Fruit fly (Drosophila melanogaster) whole organism, larva: Measurements from ENCODE around the gene CG14332.

Experiments used
- noc ChIP-seq: fragments of 200-800 bp; sonication (Bioruptor generic); optimal IDR thresholded peaks from 3 replicates; lab custom pipeline; 2019; ENCODE audit warnings: missing biosample characterization, mild to moderate bottlenecking, missing genetic modification characterization, moderate library complexity

Gene CG14332

DNA sequence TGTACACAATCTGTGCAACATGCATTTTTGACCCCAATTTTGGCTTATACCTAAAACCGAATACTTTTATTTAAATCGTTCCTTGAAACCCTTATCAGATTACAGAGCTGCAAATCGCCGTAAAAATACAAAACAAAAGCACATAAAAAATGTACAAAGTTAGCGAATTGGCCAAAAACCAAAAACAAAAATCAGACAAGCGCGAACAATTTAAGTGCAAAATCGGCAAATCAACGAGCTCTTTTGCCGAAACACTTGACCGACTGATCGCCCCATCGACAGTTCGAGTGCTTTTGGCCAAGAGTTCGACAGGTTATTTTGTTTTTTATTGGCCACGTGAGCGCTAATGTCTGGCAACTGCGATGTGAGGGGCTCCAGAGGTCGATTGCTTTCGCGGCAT lies 40.1 kb downstream of the CG14332 start:
- no peak for TF ChIP-seq noc

DNA sequence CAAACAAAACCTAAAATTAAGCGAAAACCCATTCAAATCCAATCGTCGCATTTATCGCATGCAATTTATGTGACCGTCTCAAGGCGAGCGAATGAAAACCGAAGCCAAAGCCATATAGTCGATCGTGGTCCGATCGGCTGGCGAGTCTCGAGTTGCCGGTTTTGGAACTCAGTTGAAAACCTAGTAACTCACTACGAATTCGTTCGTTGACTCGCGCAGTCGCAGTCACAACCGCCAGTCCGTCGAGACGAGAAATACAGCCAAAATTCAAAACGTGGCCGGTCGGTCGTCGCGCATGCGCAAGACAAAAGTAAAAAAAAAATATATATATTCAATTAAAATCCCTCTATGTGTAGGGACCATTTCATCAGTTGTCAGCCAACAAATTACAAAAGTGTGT lies 42.3 kb downstream of the CG14332 start, which contains the start of gene lute:
lute (plus strand) TSS at position 203 of the 400 bp plus-strand sequence.
- TF ChIP-seq noc, result no peak

DNA sequence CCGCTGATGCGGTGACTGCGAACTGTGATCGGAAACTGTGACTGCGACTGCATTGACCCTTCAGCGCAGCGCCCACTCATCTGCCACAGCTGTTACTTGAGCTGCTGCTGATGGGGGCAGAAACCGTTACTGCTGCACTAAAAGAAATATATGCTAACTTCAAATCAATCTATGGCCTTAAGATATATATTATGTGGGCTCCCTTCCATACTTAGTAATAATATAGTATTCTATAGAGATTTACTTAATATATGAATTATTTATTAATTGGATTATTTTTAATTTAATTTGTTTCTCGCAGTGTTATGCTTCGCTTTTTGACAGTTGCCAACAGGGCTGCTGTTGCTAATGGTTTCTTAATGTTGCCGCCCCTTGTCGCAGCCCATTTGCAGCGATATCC lies 43.0 kb downstream of the CG14332 start:
- no peak for TF ChIP-seq noc

DNA sequence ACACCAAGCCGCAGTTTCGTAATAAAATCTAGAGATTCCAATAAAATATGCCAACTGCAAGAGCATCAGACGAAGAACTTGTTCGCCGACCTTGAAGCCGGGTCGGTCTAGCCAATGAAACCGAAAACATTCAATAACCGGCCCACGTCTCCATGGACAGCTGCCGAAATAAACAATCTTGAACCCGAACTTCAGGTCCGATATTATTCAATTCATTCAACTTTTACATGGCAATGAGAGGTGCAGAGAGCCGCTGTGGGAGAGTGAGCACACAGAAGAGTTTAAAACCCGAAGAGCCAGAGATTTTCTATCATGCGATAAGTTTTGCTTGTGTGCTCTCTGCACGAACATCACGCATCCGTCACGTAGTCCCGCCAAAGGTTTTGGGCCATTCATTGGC lies 44.5 kb downstream of the CG14332 start:
- TF ChIP-seq noc, result no peak
